Worm (Caenorhabditis elegans): ENCODE results near the gene F48F5.6.

F48F5.6 gene

DNA sequence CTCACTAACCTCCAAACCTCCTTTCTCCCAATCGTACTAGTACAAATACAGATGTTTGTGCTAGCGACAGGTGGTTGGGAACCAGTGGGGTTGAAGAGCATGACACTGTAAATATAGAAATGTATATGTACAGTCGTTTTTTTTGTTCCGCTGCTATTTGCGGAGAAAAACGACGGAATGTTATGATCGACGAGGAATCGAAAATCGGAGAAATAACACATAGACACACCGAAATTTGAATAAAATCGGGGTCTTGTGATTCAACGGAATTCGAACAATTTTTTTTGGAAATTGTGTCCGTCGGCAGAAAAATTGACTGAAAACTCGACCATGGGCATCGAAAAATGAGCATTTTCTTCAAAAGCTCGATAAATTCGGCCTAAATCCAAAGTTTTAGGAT is 41.3 kb downstream of the F48F5.6 start, which contains the start of gene F53H2.3:
TSS of gene F53H2.3 (minus strand) at position 101 of the 400 bp plus-strand sequence.
- TF ChIP-seq fkh-4 (tag; optimal IDR thresholded peaks at IDR 0.05; ENCODE audit: borderline replicate concordance), result no peak
- TF ChIP-seq alr-1 (tag; optimal IDR thresholded peaks at IDR 0.05; ENCODE audit: borderline replicate concordance), result no peak
- TF ChIP-seq ceh-88 (GFP tag; IDR thresholded peaks at IDR 0.05), result no peak
- no peak for TF ChIP-seq ceh-8 (GFP tag; optimal IDR thresholded peaks at IDR 0.05)
- no peak for TF ChIP-seq unc-62 (GFP tag; optimal IDR thresholded peaks at IDR 0.05)
- TF ChIP-seq fkh-8 (tag; optimal IDR thresholded peaks at IDR 0.05), result no peak
- no peak for TF ChIP-seq lin-14 (GFP tag; optimal IDR thresholded peaks at IDR 0.05)

ce11 chrV:20410285-20410684 is 42.7 kb downstream of the F48F5.6 start:
- TF ChIP-seq efl-1 (optimal IDR thresholded peaks at IDR 0.05), result no peak
- peak in 1 of 2 experiments; percentile 86 for TF ChIP-seq efl-1 (GFP tag; optimal IDR thresholded peaks at IDR 0.05 in 1 of 2)
- TF ChIP-seq nhr-19 (GFP tag; conservative IDR thresholded peaks at IDR 0.05), result no peak

- TF ChIP-seq sptf-1 (tag; optimal IDR thresholded peaks at IDR 0.05) (no peak), skn-1 (tag; optimal IDR thresholded peaks at IDR 0.05) (no peak), nhr-19 (GFP tag; conservative IDR thresholded peaks at IDR 0.05) (no peak), ces-1 (GFP tag; optimal IDR thresholded peaks at IDR 0.05) (no peak), nhr-237 (tag; optimal IDR thresholded peaks at IDR 0.05) (no peak)
These were observed 44.0 kb downstream of the F48F5.6 start for ce11 chrV:20409016-20409415.

- TF ChIP-seq unc-30 (tag; optimal IDR thresholded peaks at IDR 0.05) (no peak), efl-1 (optimal IDR thresholded peaks at IDR 0.05) (no peak), efl-1 (GFP tag; optimal IDR thresholded peaks at IDR 0.05 in 1 of 2) (peak in 1 of 2 experiments; percentile 63), tlp-1 (tag; optimal IDR thresholded peaks at IDR 0.05) (no peak), nhr-85 (tag) (no peak)
These were observed 46.2 kb downstream of the F48F5.6 start for ce11 chrV:20406817-20407216.

- TF ChIP-seq egl-13 (tag; optimal IDR thresholded peaks at IDR 0.05) (peak; percentile 39), nhr-11 (tag; optimal IDR thresholded peaks at IDR 0.05) (peak; percentile 59), unc-98 (GFP tag; IDR thresholded peaks at IDR 0.05) (no peak), xbp-1 (tag; optimal IDR thresholded peaks at IDR 0.05) (no peak), ceh-63 (GFP tag; optimal IDR thresholded peaks at IDR 0.05) (no peak), unc-30 (tag; optimal IDR thresholded peaks at IDR 0.05) (no peak), ztf-11 (tag; optimal IDR thresholded peaks at IDR 0.05) (no peak), aly-2 (tag; optimal IDR thresholded peaks at IDR 0.05) (no peak), fos-1 (tag; optimal IDR thresholded peaks at IDR 0.05) (peak; percentile 72), lin-13 (GFP tag; optimal IDR thresholded peaks at IDR 0.05) (no peak), fkh-8 (tag; optimal IDR thresholded peaks at IDR 0.05) (peak; percentile 95), nhr-47 (tag; optimal IDR thresholded peaks at IDR 0.05) (peak; percentile 84), rnt-1 (tag; optimal IDR thresholded peaks at IDR 0.05) (no peak), unc-86 (tag; optimal IDR thresholded peaks at IDR 0.05) (peak; percentile 22), nhr-71 (tag; optimal IDR thresholded peaks at IDR 0.05) (peak; percentile 86), sox-4 (tag; optimal IDR thresholded peaks at IDR 0.05) (peak; percentile 53), mab-9 (GFP tag; IDR thresholded peaks at IDR 0.05) (no peak), grh-1 (GFP tag; IDR thresholded peaks at IDR 0.05) (no peak), pax-3 (tag; optimal IDR thresholded peaks at IDR 0.05) (peak; percentile 51), pqm-1 (tag; optimal IDR thresholded peaks at IDR 0.05) (no peak), lsy-2 (tag; optimal IDR thresholded peaks at IDR 0.05) (peak in 1 of 2 experiments; percentile 15), lin-14 (GFP tag; optimal IDR thresholded peaks at IDR 0.05) (peak; percentile 46), efl-3 (GFP tag; optimal IDR thresholded peaks at IDR 0.05) (no peak), swsn-7 (tag; optimal IDR thresholded peaks at IDR 0.05) (peak; percentile 37)
These were observed 50.1 kb downstream of the F48F5.6 start for ce11 chrV:20402842-20403241.

Measured in whole organism, L1 larva.